Worm (Caenorhabditis elegans): ENCODE measurements around the gene ZC513.2.
A peak's percentile ranks its signal among the peaks of the same experiment; 100 is the strongest.

The ZC513.2 gene

ce11 chrV:8044957-8045356 lies 9.3 kb upstream of the ZC513.2 start:
- TF ChIP-seq nhr-25 (tag; optimal IDR thresholded peaks at IDR 0.05), result peak; percentile 66
- peak; percentile 45 for TF ChIP-seq nhr-23 (tag; optimal IDR thresholded peaks at IDR 0.05)
- TF ChIP-seq nhr-12 (tag; optimal IDR thresholded peaks at IDR 0.05), result no peak
- TF ChIP-seq elt-1 (tag; optimal IDR thresholded peaks at IDR 0.05), result peak; percentile 35

ce11 chrV:8046706-8047105 lies 7.5 kb upstream of the ZC513.2 start, which contains the start of gene ZC513.3:
Gene ZC513.3 (plus strand): TSS chrV:8047006.
- no peak for TF ChIP-seq nhr-77 (tag; optimal IDR thresholded peaks at IDR 0.05)
- no peak for TF ChIP-seq elt-1 (tag; optimal IDR thresholded peaks at IDR 0.05)
- no peak for TF ChIP-seq sea-2 (GFP tag; optimal IDR thresholded peaks at IDR 0.05)
- TF ChIP-seq elt-2 (tag; optimal IDR thresholded peaks at IDR 0.05), result no peak
- TF ChIP-seq zag-1 (tag; optimal IDR thresholded peaks at IDR 0.05), result no peak
- no peak for TF ChIP-seq hmg-11 (tag; optimal IDR thresholded peaks at IDR 0.05)
- no peak for TF ChIP-seq unc-62 (GFP tag; optimal IDR thresholded peaks at IDR 0.05)
- no peak for TF ChIP-seq nhr-67 (tag; optimal IDR thresholded peaks at IDR 0.05)
- no peak for TF ChIP-seq jun-1 (tag; optimal IDR thresholded peaks at IDR 0.05)
- TF ChIP-seq mml-1 (tag; optimal IDR thresholded peaks at IDR 0.05), result no peak

DNA sequence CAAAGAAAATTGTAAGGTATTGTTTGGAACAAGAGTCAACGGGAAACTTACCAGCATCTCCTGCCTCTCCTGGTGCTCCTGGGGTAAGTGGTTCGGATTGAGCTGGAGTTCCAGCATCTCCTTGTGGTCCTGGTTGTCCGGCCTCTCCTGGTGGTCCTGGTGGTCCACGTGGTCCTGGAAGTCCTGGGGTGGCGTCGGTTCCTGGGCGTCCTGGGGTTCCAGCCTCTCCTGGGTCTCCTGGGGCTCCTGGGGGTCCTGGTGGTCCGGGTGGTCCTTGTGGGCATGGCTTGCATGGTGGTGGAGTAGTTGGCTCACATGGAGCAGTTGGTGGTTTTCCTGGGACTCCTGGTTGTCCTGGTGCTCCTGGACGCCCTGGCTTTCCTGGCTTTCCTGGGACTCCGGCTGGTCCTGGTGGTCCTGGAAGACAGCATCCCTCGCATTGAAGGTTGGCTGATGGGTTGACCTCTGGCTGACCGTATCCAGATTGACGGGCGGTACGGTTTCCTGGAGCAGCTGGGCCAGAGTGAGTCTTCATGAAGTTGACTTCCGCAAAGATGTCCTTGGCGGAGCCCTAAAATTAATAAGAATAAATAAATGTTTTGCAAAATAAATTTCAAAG lies 4.1 kb upstream of the ZC513.2 start:
- TF ChIP-seq nhr-237 (tag; optimal IDR thresholded peaks at IDR 0.05), result no peak
- no peak for TF ChIP-seq zag-1 (tag; optimal IDR thresholded peaks at IDR 0.05)
- TF ChIP-seq nhr-25 (tag; optimal IDR thresholded peaks at IDR 0.05), result no peak
- no peak for TF ChIP-seq nhr-28 (tag; optimal IDR thresholded peaks at IDR 0.05)
- TF ChIP-seq lsy-12 (tag; optimal IDR thresholded peaks at IDR 0.05), result no peak
- no peak for TF ChIP-seq hmg-11 (tag; optimal IDR thresholded peaks at IDR 0.05)
- no peak for TF ChIP-seq ceh-16 (tag; optimal IDR thresholded peaks at IDR 0.05)
- no peak for TF ChIP-seq skn-1 (tag; optimal IDR thresholded peaks at IDR 0.05)
- no peak for TF ChIP-seq unc-39 (tag; optimal IDR thresholded peaks at IDR 0.05)
- TF ChIP-seq ztf-11 (tag; optimal IDR thresholded peaks at IDR 0.05), result no peak
- no peak for TF ChIP-seq ceh-9 (tag; optimal IDR thresholded peaks at IDR 0.05)
- TF ChIP-seq ama-1 (optimal IDR thresholded peaks at IDR 0.05), result no peak
- TF ChIP-seq nhr-11 (tag; optimal IDR thresholded peaks at IDR 0.05), result no peak
- no peak for TF ChIP-seq nhr-77 (tag; optimal IDR thresholded peaks at IDR 0.05)
- TF ChIP-seq jun-1 (tag; optimal IDR thresholded peaks at IDR 0.05), result no peak

ce11 chrV:8050811-8051210 lies 3.4 kb upstream of the ZC513.2 start, which contains the start of gene col-43:
Gene col-43 (minus strand): TSS chrV:8050911.
- TF ChIP-seq ztf-4 (tag; optimal IDR thresholded peaks at IDR 0.05) (no peak), nfya-1 (tag; optimal IDR thresholded peaks at IDR 0.05; ENCODE audit: insufficient read depth) (no peak), tbx-2 (tag; optimal IDR thresholded peaks at IDR 0.05) (no peak), mml-1 (tag; optimal IDR thresholded peaks at IDR 0.05) (no peak), unc-39 (tag; optimal IDR thresholded peaks at IDR 0.05) (no peak), lin-39 (tag; optimal IDR thresholded peaks at IDR 0.05) (no peak), nhr-67 (tag; optimal IDR thresholded peaks at IDR 0.05) (no peak), hmg-11 (tag; optimal IDR thresholded peaks at IDR 0.05) (no peak), lsy-12 (tag; optimal IDR thresholded peaks at IDR 0.05) (no peak), sea-2 (GFP tag; optimal IDR thresholded peaks at IDR 0.05) (no peak), nhr-28 (tag; optimal IDR thresholded peaks at IDR 0.05) (no peak), nhr-77 (tag; optimal IDR thresholded peaks at IDR 0.05) (no peak), nhr-237 (tag; optimal IDR thresholded peaks at IDR 0.05) (no peak), daf-12 (tag; optimal IDR thresholded peaks at IDR 0.05) (no peak), egl-5 (tag; optimal IDR thresholded peaks at IDR 0.05) (no peak), jun-1 (tag; optimal IDR thresholded peaks at IDR 0.05) (no peak), nhr-25 (tag; optimal IDR thresholded peaks at IDR 0.05) (no peak), egl-27 (tag; optimal IDR thresholded peaks at IDR 0.05) (no peak), nhr-12 (tag; optimal IDR thresholded peaks at IDR 0.05) (no peak), snpc-4 (tag; optimal IDR thresholded peaks at IDR 0.05) (no peak)

DNA sequence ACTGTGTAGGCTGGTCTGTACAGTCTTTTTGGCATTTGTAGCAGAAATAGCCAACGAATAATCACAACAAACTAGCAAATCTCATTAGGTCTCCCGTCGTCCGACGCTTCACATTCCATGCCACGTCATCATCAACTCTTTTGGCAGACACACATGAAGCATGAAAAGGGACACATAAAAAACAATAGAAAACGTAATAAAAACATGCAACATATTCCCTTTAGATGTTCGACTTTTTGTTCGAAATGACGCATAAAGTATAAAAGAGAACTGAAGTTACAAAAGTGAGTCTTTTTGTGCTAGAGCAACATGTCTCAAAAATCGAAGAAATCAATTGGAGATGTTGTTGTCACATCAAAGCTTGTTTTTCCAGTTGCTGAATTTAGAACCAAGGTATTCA lies 2.4 kb upstream of the ZC513.2 start, which contains the start of gene sth-1:
Gene sth-1 (plus strand): TSS at position 301 of the 400 bp plus-strand sequence.
- TF ChIP-seq nfya-1 (tag; optimal IDR thresholded peaks at IDR 0.05; ENCODE audit: insufficient read depth) (no peak), fkh-10 (GFP tag; optimal IDR thresholded peaks at IDR 0.05) (no peak), nhr-11 (tag; optimal IDR thresholded peaks at IDR 0.05) (no peak), egl-5 (tag; optimal IDR thresholded peaks at IDR 0.05) (no peak), nhr-67 (tag; optimal IDR thresholded peaks at IDR 0.05) (no peak), lin-15B (tag; optimal IDR thresholded peaks at IDR 0.05) (no peak)
